Worm (Caenorhabditis elegans) whole organism, late embryonic: ENCODE results near the gene dnj-25.
A peak's percentile ranks its signal among the peaks of the same experiment; 100 is the strongest.

ENCODE experiments used
- C08G9.2 ChIP-seq: sonication (generic microtip); optimal IDR thresholded peaks from 2 replicates; lab custom pipeline; 2016; ENCODE audit warnings: mild to moderate bottlenecking, missing genetic modification characterization, moderate library complexity, missing compliant biosample characterization
- C38D4.7 ChIP-seq: fragments of 200-800 bp; sonication (Bioruptor generic); optimal IDR thresholded peaks from 2 replicates; lab custom pipeline; 2018; ENCODE audit warnings: mild to moderate bottlenecking, missing genetic modification characterization, moderate library complexity, missing compliant biosample characterization
- F13H6.1 ChIP-seq: sonication (generic microtip); optimal IDR thresholded peaks from 2 replicates; lab custom pipeline; 2016; ENCODE audit warnings: missing genetic modification characterization, missing compliant biosample characterization
- K02D7.2 ChIP-seq: sonication (generic microtip); optimal IDR thresholded peaks from 2 replicates; lab custom pipeline; 2017; ENCODE audit warnings: mild to moderate bottlenecking, missing genetic modification characterization, missing compliant biosample characterization
- Y22D7AL.16 ChIP-seq: sonication (generic microtip); optimal IDR thresholded peaks from 2 replicates; lab custom pipeline; 2016; ENCODE audit warnings: missing genetic modification characterization, missing compliant biosample characterization
- ahr-1 ChIP-seq: sonication (generic microtip); optimal IDR thresholded peaks from 2 replicates; lab custom pipeline; 2016; ENCODE audit warnings: missing genetic modification characterization, missing compliant biosample characterization
- ama-1 ChIP-seq: fragments of 150-350 bp; optimal IDR thresholded peaks from 2 replicates; lab custom pipeline; 2014
- ceh-14 ChIP-seq: sonication (generic microtip); optimal IDR thresholded peaks from 2 replicates; lab custom pipeline; 2016; ENCODE audit warnings: missing genotype, missing genetic modification characterization, missing compliant biosample characterization
- ceh-19 ChIP-seq: fragments of 200-800 bp; sonication (Bioruptor generic); optimal IDR thresholded peaks from 2 replicates; lab custom pipeline; 2018; ENCODE audit warnings: mild to moderate bottlenecking, missing genetic modification characterization, missing compliant biosample characterization
- ceh-22 ChIP-seq: sonication (generic microtip); optimal IDR thresholded peaks from 2 replicates; lab custom pipeline; 2017; ENCODE audit warnings: missing biosample characterization, missing genetic modification characterization
- ceh-30 ChIP-seq: fragments of 150-350 bp; optimal IDR thresholded peaks from 2 replicates; lab custom pipeline; 2014; ENCODE audit warnings: missing biosample characterization, missing genetic modification characterization
- ceh-31 ChIP-seq: sonication (generic microtip); optimal IDR thresholded peaks from 2 replicates; lab custom pipeline; 2016; ENCODE audit warnings: missing genetic modification characterization, missing compliant biosample characterization
- ceh-34 ChIP-seq: sonication (generic microtip); optimal IDR thresholded peaks from 2 replicates; lab custom pipeline; 2016; ENCODE audit warnings: mild to moderate bottlenecking, missing genetic modification characterization, missing compliant biosample characterization
- ceh-48 ChIP-seq: sonication (generic microtip); optimal IDR thresholded peaks from 2 replicates; lab custom pipeline; 2016; ENCODE audit warnings: missing genetic modification characterization, inconsistent platforms, missing compliant biosample characterization
- ceh-6 ChIP-seq: fragments of 200-800 bp; sonication (Bioruptor generic); optimal IDR thresholded peaks from 2 replicates; lab custom pipeline; 2018; ENCODE audit warnings: mild to moderate bottlenecking, missing genetic modification characterization, missing compliant biosample characterization
- ceh-9 ChIP-seq: sonication (generic microtip); optimal IDR thresholded peaks from 2 replicates; lab custom pipeline; 2016; ENCODE audit warnings: mild to moderate bottlenecking, missing genetic modification characterization, inconsistent platforms, missing compliant biosample characterization
- dmd-4 ChIP-seq: sonication (generic microtip); optimal IDR thresholded peaks from 2 replicates; lab custom pipeline; 2016; ENCODE audit warnings: borderline replicate concordance, missing genetic modification characterization, missing compliant biosample characterization
- elt-2 ChIP-seq: sonication (generic microtip); optimal IDR thresholded peaks from 2 replicates; lab custom pipeline; 2016; ENCODE audit warnings: missing genetic modification reagents, missing genetic modification characterization, missing compliant biosample characterization
- elt-4 ChIP-seq: sonication (generic microtip); optimal IDR thresholded peaks from 2 replicates; lab custom pipeline; 2016; ENCODE audit warnings: missing genetic modification characterization, missing compliant biosample characterization
- fax-1 ChIP-seq: sonication (generic microtip); optimal IDR thresholded peaks from 2 replicates; lab custom pipeline; 2016; ENCODE audit warnings: missing genotype, missing genetic modification characterization, missing compliant biosample characterization
- hlh-15 ChIP-seq: sonication (generic microtip); optimal IDR thresholded peaks from 2 replicates; lab custom pipeline; 2016; ENCODE audit warnings: missing genetic modification characterization, missing compliant biosample characterization
- hlh-30 ChIP-seq: sonication (generic microtip); optimal IDR thresholded peaks from 2 replicates; lab custom pipeline; 2017; ENCODE audit warnings: antibody characterized with exemption, missing genetic modification characterization, missing compliant biosample characterization; ENCODE audit not compliant: insufficient read depth
- hlh-6 ChIP-seq: sonication (generic microtip); optimal IDR thresholded peaks from 2 replicates; lab custom pipeline; 2016; ENCODE audit warnings: missing genotype, missing genetic modification characterization, missing compliant biosample characterization
- hlh-8 ChIP-seq: sonication (generic microtip); optimal IDR thresholded peaks from 2 replicates; lab custom pipeline; 2016; ENCODE audit warnings: missing genotype, missing genetic modification characterization, missing compliant biosample characterization
- mec-3 ChIP-seq: sonication (generic microtip); optimal IDR thresholded peaks from 2 replicates; lab custom pipeline; 2016; ENCODE audit warnings: borderline replicate concordance, missing genetic modification characterization, missing compliant biosample characterization
- nfya-1 ChIP-seq: sonication (generic microtip); optimal IDR thresholded peaks from 2 replicates; lab custom pipeline; 2017; ENCODE audit warnings: missing genetic modification characterization, mild to moderate bottlenecking, missing compliant biosample characterization, antibody characterized with exemption, moderate library complexity
- nhr-232 ChIP-seq: sonication (generic microtip); optimal IDR thresholded peaks from 2 replicates; lab custom pipeline; 2016; ENCODE audit warnings: missing genetic modification characterization, missing compliant biosample characterization
- odd-2 ChIP-seq: sonication (generic microtip); optimal IDR thresholded peaks from 2 replicates; lab custom pipeline; 2017; ENCODE audit warnings: antibody characterized with exemption, mild to moderate bottlenecking, missing genetic modification characterization, missing compliant biosample characterization
- pag-3 ChIP-seq: sonication (generic microtip); optimal IDR thresholded peaks from 2 replicates; lab custom pipeline; 2016; ENCODE audit warnings: missing compliant biosample characterization, missing genetic modification characterization, borderline replicate concordance
- pat-9 ChIP-seq: fragments of 200-800 bp; sonication (Bioruptor generic); optimal IDR thresholded peaks from 2 replicates; lab custom pipeline; 2018; ENCODE audit warnings: mild to moderate bottlenecking, missing genetic modification characterization, moderate library complexity, missing compliant biosample characterization
- pax-1 ChIP-seq: fragments of 150-350 bp; optimal IDR thresholded peaks from 2 replicates; lab custom pipeline; 2014; ENCODE audit warnings: missing biosample characterization, missing genetic modification characterization
- pqm-1 ChIP-seq: sonication (generic microtip); optimal IDR thresholded peaks from 2 replicates; lab custom pipeline; 2016; ENCODE audit warnings: missing genetic modification characterization, missing compliant biosample characterization
- pros-1 ChIP-seq: fragments of 150-350 bp; optimal IDR thresholded peaks from 2 replicates; lab custom pipeline; 2014; ENCODE audit warnings: missing biosample characterization, missing genetic modification reagents, missing genetic modification characterization
- rnt-1 ChIP-seq: sonication (generic microtip); optimal IDR thresholded peaks from 2 replicates; lab custom pipeline; 2016; ENCODE audit warnings: missing genetic modification characterization, missing compliant biosample characterization
- sdc-2 ChIP-seq: sonication (generic microtip); optimal IDR thresholded peaks from 2 replicates; lab custom pipeline; 2016; ENCODE audit warnings: missing genotype, missing genetic modification characterization, missing compliant biosample characterization
- sox-2 ChIP-seq: fragments of 200-800 bp; sonication (Bioruptor generic); IDR thresholded peaks from 2 replicates; pipeline ENCODE4 v1.3.6; 2022; ENCODE audit warnings: missing genetic modification reagents, missing genetic modification characterization, missing compliant biosample characterization
- tbx-2 ChIP-seq: sonication (generic microtip); optimal IDR thresholded peaks from 2 replicates; lab custom pipeline; 2016; ENCODE audit warnings: missing genetic modification characterization, missing compliant biosample characterization
- tbx-7 ChIP-seq: sonication (generic microtip); optimal IDR thresholded peaks from 2 replicates; lab custom pipeline; 2016; ENCODE audit warnings: missing genotype, missing genetic modification characterization, missing compliant biosample characterization
- ttx-3 ChIP-seq: sonication (generic microtip); optimal IDR thresholded peaks from 2 replicates; lab custom pipeline; 2016; ENCODE audit warnings: missing genetic modification reagents, missing genetic modification characterization, missing compliant biosample characterization
- unc-3 ChIP-seq, 2 experiments: fragments of 200-800 bp in 1 of 2; sonication (Bioruptor generic) in 1 of 2; sonication (generic microtip) in 1 of 2; conservative IDR thresholded peaks in 1 of 2; optimal IDR thresholded peaks in 1 of 2; 2 replicates each; pipeline versions ENCODE4 v1.3.6 to Lab custom; 2016 to 2022; ENCODE audit warnings: missing compliant biosample characterization in 2 of 2, missing genetic modification characterization in 2 of 2, missing genetic modification reagents in 1 of 2
- unc-42 ChIP-seq: sonication (generic microtip); optimal IDR thresholded peaks from 2 replicates; lab custom pipeline; 2016; ENCODE audit warnings: missing genotype, missing genetic modification characterization, missing compliant biosample characterization
- unc-55 ChIP-seq: sonication (generic microtip); optimal IDR thresholded peaks from 2 replicates; lab custom pipeline; 2017; ENCODE audit warnings: missing biosample characterization, missing genetic modification reagents, missing genetic modification characterization
- unc-86 ChIP-seq: sonication (generic microtip); optimal IDR thresholded peaks from 2 replicates; lab custom pipeline; 2016; ENCODE audit warnings: missing genetic modification characterization, missing compliant biosample characterization
- zip-5 ChIP-seq: sonication (generic microtip); optimal IDR thresholded peaks from 2 replicates; lab custom pipeline; 2016; ENCODE audit warnings: missing genetic modification characterization, missing compliant biosample characterization
- ztf-16 ChIP-seq: sonication (generic microtip); optimal IDR thresholded peaks from 2 replicates; lab custom pipeline; 2017; ENCODE audit warnings: missing genetic modification characterization, missing compliant biosample characterization

The dnj-25 gene

DNA sequence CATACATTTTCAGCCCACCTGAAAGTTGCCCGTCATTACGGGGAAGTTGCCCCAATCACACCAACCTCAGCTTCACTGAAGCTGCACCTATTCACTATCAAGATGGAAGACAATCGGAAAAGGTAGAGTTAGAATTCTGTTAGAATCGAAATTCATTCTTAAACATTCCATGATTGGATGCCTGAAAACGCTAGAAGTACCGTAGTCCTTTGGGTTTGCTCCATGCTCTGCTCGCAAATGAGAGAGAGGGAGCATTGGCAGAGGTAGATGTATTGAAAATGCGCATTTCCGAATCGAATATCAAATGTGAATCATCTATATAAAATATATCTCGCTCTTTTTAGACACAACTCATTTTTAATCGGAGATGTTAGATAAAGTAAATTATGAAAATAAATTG is 36.3 kb upstream of the dnj-25 start, which contains the start of gene hif-1:
hif-1 (plus strand) TSS at position 8 of the 400 bp plus-strand sequence.
- TF ChIP-seq hlh-30 (tag; lab: Kevin White, UChicago) (no peak), ceh-22 (tag; lab: Kevin White, UChicago) (no peak), elt-4 (tag; lab: Kevin White, UChicago) (no peak)

- peak; percentile 70 for TF ChIP-seq unc-55 (GFP tag; lab: Kevin White, UChicago)
- TF ChIP-seq fax-1, result no peak
Measured at ce11 chrV:20779707-20780346, 35.7 kb upstream of the dnj-25 start.

ce11 chrV:20778886-20779285 is 34.7 kb upstream of the dnj-25 start:
- no peak for TF ChIP-seq ceh-14 (tag; lab: Kevin White, UChicago)
- TF ChIP-seq unc-42, result no peak
- no peak for TF ChIP-seq rnt-1 (tag; lab: Kevin White, UChicago)
- no peak for TF ChIP-seq pat-9 (tag; lab: Kevin White, UChicago)
- no peak for TF ChIP-seq dmd-4 (tag; lab: Kevin White, UChicago)
- TF ChIP-seq ceh-22 (tag; lab: Kevin White, UChicago), result no peak
- TF ChIP-seq K02D7.2, result no peak
- no peak for TF ChIP-seq pqm-1 (tag; lab: Kevin White, UChicago)
- TF ChIP-seq ceh-34, result no peak
- TF ChIP-seq hlh-6 (tag; lab: Kevin White, UChicago), result no peak
- no peak for TF ChIP-seq odd-2
- TF ChIP-seq pag-3, result no peak
- no peak for TF ChIP-seq ceh-30 (tag; lab: Kevin White, UChicago)
- no peak for TF ChIP-seq elt-2 (tag; lab: Kevin White, UChicago)
- no peak for TF ChIP-seq hlh-15
- TF ChIP-seq ceh-31 (tag; lab: Kevin White, UChicago), result no peak
- TF ChIP-seq pax-1 (tag; lab: Kevin White, UChicago), result no peak
- no peak for TF ChIP-seq ceh-19
- no peak for TF ChIP-seq nhr-232 (tag; lab: Kevin White, UChicago)
- TF ChIP-seq Y22D7AL.16 (tag; lab: Kevin White, UChicago), result no peak

ce11 chrV:20778257-20778697 is 34.1 kb upstream of the dnj-25 start:
- no peak for TF ChIP-seq ceh-6 (GFP tag; lab: Kevin White, UChicago)
- no peak for TF ChIP-seq ceh-48
- TF ChIP-seq pax-1 (tag; lab: Kevin White, UChicago), result peak; percentile 75
- peak; percentile 15 for TF ChIP-seq pros-1 (tag; lab: Kevin White, UChicago)
- TF ChIP-seq C38D4.7 (GFP tag; lab: Kevin White, UChicago), result no peak
- TF ChIP-seq F13H6.1 (tag; lab: Kevin White, UChicago), result peak; percentile 81
- peak; percentile 85 for TF ChIP-seq ceh-22 (tag; lab: Kevin White, UChicago)
- TF ChIP-seq unc-3 (GFP tag; conservative IDR thresholded peaks at IDR 0.05; lab: Robert Waterston, UW), result 0 out of 2 replicates have a peak, but pooled peaks have one; percentile 13
- no peak for TF ChIP-seq unc-3 (tag; optimal IDR thresholded peaks at IDR 0.05; lab: Kevin White, UChicago)
- no peak for TF ChIP-seq mec-3 (tag; lab: Kevin White, UChicago)
- no peak for TF ChIP-seq ama-1 (lab: Kevin White, UChicago)
- no peak for TF ChIP-seq hlh-15
- TF ChIP-seq Y22D7AL.16 (tag; lab: Kevin White, UChicago), result peak; percentile 10
- TF ChIP-seq zip-5 (tag; lab: Kevin White, UChicago), result no peak
- TF ChIP-seq unc-86 (tag; lab: Kevin White, UChicago), result no peak
- peak; percentile 21 for TF ChIP-seq tbx-7 (tag; lab: Kevin White, UChicago)
- TF ChIP-seq C08G9.2, result no peak
- TF ChIP-seq ceh-14 (tag; lab: Kevin White, UChicago), result peak; percentile 61
- TF ChIP-seq ceh-9, result no peak
- no peak for TF ChIP-seq sox-2
- no peak for TF ChIP-seq nhr-232 (tag; lab: Kevin White, UChicago)
- TF ChIP-seq K02D7.2, result no peak
- peak; percentile 78 for TF ChIP-seq hlh-8 (tag; lab: Kevin White, UChicago)
- TF ChIP-seq ceh-19, result no peak
- peak; percentile 3 for TF ChIP-seq ttx-3 (tag; lab: Kevin White, UChicago)
- peak; percentile 80 for TF ChIP-seq tbx-2 (tag; lab: Kevin White, UChicago)
- no peak for TF ChIP-seq elt-4 (tag; lab: Kevin White, UChicago)
- no peak for TF ChIP-seq ztf-16 (tag; lab: Kevin White, UChicago)
- TF ChIP-seq ahr-1 (tag; lab: Kevin White, UChicago), result no peak
- TF ChIP-seq sdc-2 (tag; lab: Kevin White, UChicago), result peak; percentile 65
- peak; percentile 90 for TF ChIP-seq nfya-1 (tag; lab: Kevin White, UChicago)
- no peak for TF ChIP-seq pag-3
- TF ChIP-seq hlh-6 (tag; lab: Kevin White, UChicago), result no peak
